Fruit fly (Drosophila melanogaster) whole organism, embryonic: ENCODE measurements around the gene Pex10.

ENCODE experiments used
- ATbp ChIP-seq: fragments of 200-800 bp; sonication (Bioruptor generic); optimal IDR thresholded peaks from 2 replicates; lab custom pipeline; 2017; ENCODE audit warnings: missing biosample characterization, mild to moderate bottlenecking, missing genetic modification characterization, missing genetic modification reagents
- Ada2b ChIP-seq: fragments of 200-800 bp; sonication (Bioruptor generic); IDR thresholded peaks from 2 replicates; pipeline ENCODE4 v1.3.6; 2022; ENCODE audit warnings: missing biosample characterization, missing genetic modification characterization
- Bgb ChIP-seq: fragments of 200-800 bp; sonication (Bioruptor generic); IDR thresholded peaks from 2 replicates; pipeline ENCODE4 v1.3.6; 2022; ENCODE audit warnings: missing biosample characterization, missing genetic modification characterization; ENCODE audit not compliant: partially characterized antibody
- C15 ChIP-seq: fragments of 200-800 bp; sonication (Bioruptor generic); IDR thresholded peaks from 3 replicates; pipeline ENCODE4 v1.3.6; 2022; ENCODE audit warnings: missing biosample characterization, missing genetic modification characterization
- CG10565 ChIP-seq: fragments of 200-800 bp; sonication (Bioruptor generic); optimal IDR thresholded peaks from 3 replicates; lab custom pipeline; 2016; ENCODE audit warnings: missing biosample characterization, mild to moderate bottlenecking, missing genetic modification characterization
- CG11695 ChIP-seq: fragments of 200-800 bp; sonication (Bioruptor generic); IDR thresholded peaks from 3 replicates; pipeline ENCODE4 v1.3.6; 2022; ENCODE audit warnings: missing biosample characterization, missing genetic modification characterization
- CG11696 ChIP-seq: fragments of 200-800 bp; sonication (Bioruptor generic); IDR thresholded peaks from 2 replicates; pipeline ENCODE4 v1.3.6; 2022; ENCODE audit warnings: missing biosample characterization, missing genetic modification characterization
- CG12236 ChIP-seq: fragments of 200-800 bp; sonication (Bioruptor generic); optimal IDR thresholded peaks from 2 replicates; lab custom pipeline; 2016; ENCODE audit warnings: missing biosample characterization, missing genetic modification characterization
- CG13287 ChIP-seq: fragments of 200-800 bp; sonication (Bioruptor generic); IDR thresholded peaks from 2 replicates; pipeline ENCODE4 v1.3.6; 2022; ENCODE audit warnings: missing biosample characterization, missing genetic modification characterization; ENCODE audit not compliant: partially characterized antibody
- CG13296 ChIP-seq: fragments of 200-800 bp; sonication (Bioruptor generic); optimal IDR thresholded peaks from 3 replicates; lab custom pipeline; 2018; ENCODE audit warnings: missing biosample characterization, mild to moderate bottlenecking, missing genetic modification characterization
- CG17829 ChIP-seq: fragments of 200-800 bp; optimal IDR thresholded peaks from 2 replicates; lab custom pipeline; 2019; ENCODE audit warnings: missing biosample characterization, mild to moderate bottlenecking, missing genetic modification characterization, moderate library complexity
- CG18599 ChIP-seq: fragments of 200-800 bp; sonication (Bioruptor generic); optimal IDR thresholded peaks from 3 replicates; lab custom pipeline; 2017; ENCODE audit warnings: missing biosample characterization, missing genetic modification characterization, mild to moderate bottlenecking, moderate library complexity, missing genetic modification reagents
- CG2678 ChIP-seq: fragments of 200-800 bp; sonication (Bioruptor generic); optimal IDR thresholded peaks from 3 replicates; lab custom pipeline; 2019; ENCODE audit warnings: missing biosample characterization, mild to moderate bottlenecking, missing genetic modification characterization, moderate library complexity
- CG2875 ChIP-seq: fragments of 200-800 bp; sonication (Bioruptor generic); optimal IDR thresholded peaks from 2 replicates; lab custom pipeline; 2017; ENCODE audit warnings: missing biosample characterization, mild to moderate bottlenecking, missing genetic modification characterization, missing genetic modification reagents
- CG3281 ChIP-seq: fragments of 200-800 bp; sonication (Bioruptor generic); optimal IDR thresholded peaks from 3 replicates; lab custom pipeline; 2017; ENCODE audit warnings: missing biosample characterization, mild to moderate bottlenecking, missing genetic modification characterization
- CG6765 ChIP-seq: fragments of 200-800 bp; sonication (Bioruptor generic); optimal IDR thresholded peaks from 3 replicates; lab custom pipeline; 2017; ENCODE audit warnings: missing biosample characterization, mild to moderate bottlenecking, missing genetic modification characterization
- CG6813 ChIP-seq: fragments of 200-800 bp; sonication (Bioruptor generic); optimal IDR thresholded peaks from 2 replicates; lab custom pipeline; 2017; ENCODE audit warnings: missing biosample characterization, missing genetic modification characterization, mild to moderate bottlenecking, moderate library complexity, missing genetic modification reagents
- CG9876 ChIP-seq: fragments of 200-800 bp; sonication (Bioruptor generic); optimal IDR thresholded peaks from 2 replicates; lab custom pipeline; 2016; ENCODE audit warnings: missing biosample characterization, missing genetic modification characterization
- Dbx ChIP-seq: fragments of 200-800 bp; sonication (Bioruptor generic); IDR thresholded peaks from 3 replicates; pipeline ENCODE4 v1.3.6; 2022; ENCODE audit warnings: missing biosample characterization, missing genetic modification characterization
- Deaf1 ChIP-seq: fragments of 200-800 bp; optimal IDR thresholded peaks from 3 replicates; lab custom pipeline; 2019; ENCODE audit warnings: missing biosample characterization, mild to moderate bottlenecking, missing genetic modification characterization, moderate library complexity
- Drgx ChIP-seq: fragments of 200-800 bp; sonication (Bioruptor generic); IDR thresholded peaks from 2 replicates; pipeline ENCODE4 v1.3.6; 2022; ENCODE audit warnings: missing biosample characterization, missing genetic modification characterization
- Fer3 ChIP-seq: fragments of 200-800 bp; sonication (Bioruptor generic); optimal IDR thresholded peaks from 2 replicates; lab custom pipeline; 2018; ENCODE audit warnings: missing biosample characterization, mild to moderate bottlenecking, missing genetic modification characterization, moderate library complexity
- Hmr ChIP-seq: fragments of 200-800 bp; sonication (Bioruptor generic); optimal IDR thresholded peaks from 3 replicates; lab custom pipeline; 2017; ENCODE audit warnings: mild to moderate bottlenecking, missing biosample characterization, missing genetic modification reagents, missing genetic modification characterization
- Med ChIP-seq: fragments of 200-800 bp; sonication (Bioruptor generic); peaks from one replicate; lab custom pipeline; 2016; ENCODE audit warnings: missing biosample characterization, missing genetic modification characterization, mild to moderate bottlenecking, inconsistent platforms, moderate library complexity
- Optix ChIP-seq: fragments of 200-800 bp; sonication (Bioruptor generic); IDR thresholded peaks from 3 replicates; pipeline ENCODE4 v1.3.6; 2022; ENCODE audit warnings: missing biosample characterization, missing genetic modification characterization
- Ssrp ChIP-seq: fragments of 200-800 bp; sonication (Bioruptor generic); optimal IDR thresholded peaks from 2 replicates; lab custom pipeline; 2018; ENCODE audit warnings: missing biosample characterization, mild to moderate bottlenecking, missing genetic modification characterization, moderate library complexity
- Trl ChIP-seq, 3 experiments: fragments of >200 bp in 2 of 3; fragments of 200-800 bp in 1 of 3; sonication (Bioruptor generic) in 1 of 3; optimal IDR thresholded peaks; 2 replicates in 1 of 3; 3 replicates in 2 of 3; lab custom pipeline; 2016 to 2017; ENCODE audit warnings: missing biosample characterization in 1 of 3, missing genetic modification characterization in 1 of 3
- abd-A ChIP-seq: fragments of 200-800 bp; sonication (Bioruptor generic); optimal IDR thresholded peaks from 3 replicates; lab custom pipeline; 2019; ENCODE audit warnings: missing biosample characterization, mild to moderate bottlenecking, missing genetic modification characterization, moderate library complexity
- amos ChIP-seq: fragments of 200-800 bp; sonication (Bioruptor generic); IDR thresholded peaks from 2 replicates; pipeline ENCODE4 v1.3.6; 2022; ENCODE audit warnings: missing biosample characterization, missing genetic modification characterization; ENCODE audit not compliant: partially characterized antibody
- ato ChIP-seq: fragments of 200-800 bp; sonication (Bioruptor generic); IDR thresholded peaks from 2 replicates; pipeline ENCODE4 v1.3.6; 2022; ENCODE audit warnings: missing biosample characterization, missing genetic modification characterization; ENCODE audit not compliant: partially characterized antibody
- cg ChIP-seq: fragments of 200-800 bp; sonication (Bioruptor generic); optimal IDR thresholded peaks from 3 replicates; lab custom pipeline; 2019; ENCODE audit warnings: missing biosample characterization, mild to moderate bottlenecking, missing genetic modification characterization, moderate library complexity
- chn ChIP-seq: fragments of 200-800 bp; sonication (Bioruptor generic); optimal IDR thresholded peaks from 2 replicates; lab custom pipeline; 2016; ENCODE audit warnings: missing biosample characterization, missing genetic modification characterization
- ci ChIP-seq: fragments of 200-800 bp; sonication (Bioruptor generic); IDR thresholded peaks from 3 replicates; pipeline ENCODE4 v1.3.6; 2022; ENCODE audit warnings: missing biosample characterization, missing genetic modification characterization
- danr ChIP-seq: fragments of 200-800 bp; sonication (Bioruptor generic); IDR thresholded peaks from 2 replicates; pipeline ENCODE4 v1.3.6; 2022; ENCODE audit warnings: missing biosample characterization, missing genetic modification characterization
- eve ChIP-seq, 2 experiments: fragments of >200 bp; optimal IDR thresholded peaks; 2 replicates each; lab custom pipeline; 2017; ENCODE audit warnings: missing biosample characterization in 2 of 2, missing genetic modification characterization in 2 of 2
- exex ChIP-seq: fragments of 200-800 bp; sonication (Bioruptor generic); optimal IDR thresholded peaks from 4 replicates; lab custom pipeline; 2018; ENCODE audit warnings: missing biosample characterization, mild to moderate bottlenecking, missing genetic modification characterization, moderate library complexity
- mld ChIP-seq: fragments of 200-800 bp; sonication (Bioruptor generic); IDR thresholded peaks from 3 replicates; pipeline ENCODE4 v1.3.6; 2022; ENCODE audit warnings: missing biosample characterization, missing genetic modification characterization; ENCODE audit not compliant: partially characterized antibody
- onecut ChIP-seq: fragments of 200-800 bp; sonication (Bioruptor generic); IDR thresholded peaks from 2 replicates; pipeline ENCODE4 v1.3.6; 2022; ENCODE audit warnings: missing biosample characterization, missing genetic modification characterization
- peb ChIP-seq: fragments of 200-800 bp; sonication (Bioruptor generic); IDR thresholded peaks from 2 replicates; pipeline ENCODE4 v1.3.6; 2022; ENCODE audit warnings: missing biosample characterization, missing genetic modification characterization
- pros ChIP-seq: fragments of 200-800 bp; sonication (Bioruptor generic); optimal IDR thresholded peaks from 3 replicates; lab custom pipeline; 2019; ENCODE audit warnings: missing biosample characterization, mild to moderate bottlenecking, missing genetic modification characterization, moderate library complexity
- sd ChIP-seq: fragments of 200-800 bp; sonication (Bioruptor generic); optimal IDR thresholded peaks from 3 replicates; lab custom pipeline; 2018; ENCODE audit warnings: missing biosample characterization, mild to moderate bottlenecking, missing genetic modification characterization, moderate library complexity
- sens ChIP-seq: fragments of 200-800 bp; sonication (Bioruptor generic); peaks from one replicate; lab custom pipeline; 2016; ENCODE audit warnings: missing biosample characterization, missing genetic modification characterization
- sima ChIP-seq: fragments of 200-800 bp; sonication (Bioruptor generic); optimal IDR thresholded peaks from 2 replicates; lab custom pipeline; 2016; ENCODE audit warnings: missing biosample characterization, missing genetic modification characterization
- sob ChIP-seq: fragments of 200-800 bp; sonication (Bioruptor generic); IDR thresholded peaks from 2 replicates; pipeline ENCODE4 v1.3.6; 2022; ENCODE audit warnings: missing biosample characterization, missing genetic modification characterization
- sug ChIP-seq: fragments of 200-800 bp; optimal IDR thresholded peaks from 2 replicates; lab custom pipeline; 2019; ENCODE audit warnings: missing biosample characterization, mild to moderate bottlenecking, missing genetic modification characterization, moderate library complexity
- unc-4 ChIP-seq: fragments of 200-800 bp; sonication (Bioruptor generic); IDR thresholded peaks from 2 replicates; pipeline ENCODE4 v1.3.6; 2022; ENCODE audit warnings: missing biosample characterization, missing genetic modification characterization; ENCODE audit not compliant: partially characterized antibody
- yki ChIP-seq: fragments of >200 bp; optimal IDR thresholded peaks from 3 replicates; lab custom pipeline; 2018
- z ChIP-seq: fragments of 200-800 bp; sonication (Bioruptor generic); IDR thresholded peaks from 3 replicates; pipeline ENCODE4 v1.3.6; 2022; ENCODE audit warnings: missing biosample characterization, missing genetic modification characterization

The Pex10 gene

dm6 chr3L:1586266-1587054 is 28.4 kb downstream of the Pex10 start (continued):
- TF ChIP-seq unc-4 (GFP tag; lab: Robert Waterston, UW) (peak; percentile 55; the same call in 1 of the 2 replicates), sens (GFP tag; lab: Kevin White, UChicago) (peak; percentile 71), Med (GFP tag; lab: Kevin White, UChicago) (peak; percentile 81), Deaf1 (tag; lab: Kevin White, UChicago) (peak; percentile 44), CG6813 (GFP tag; lab: Kevin White, UChicago) (peak; percentile 53), CG17829 (tag; lab: Kevin White, UChicago) (peak; percentile 6), yki (lab: Kevin White, UChicago) (peak; percentile 99), sima (no peak), CG13296 (GFP tag; lab: Kevin White, UChicago) (peak; percentile 37), z (GFP tag; lab: Robert Waterston, UW) (peak; percentile 99), exex (peak; percentile 59), peb (no peak), cg (GFP tag; lab: Kevin White, UChicago) (peak; percentile 39), sob (GFP tag; lab: Robert Waterston, UW) (peak; percentile 47; the same call in 1 of the 2 replicates), CG2875 (GFP tag; lab: Kevin White, UChicago) (no peak), CG9876 (no peak), CG11696 (peak; percentile 47; the same call in 1 of the 2 replicates), ATbp (GFP tag; lab: Kevin White, UChicago) (no peak), Optix (no peak), amos (GFP tag; lab: Robert Waterston, UW) (peak; percentile 50; the same call in 1 of the 2 replicates), Drgx (peak; percentile 68; the same call in 1 of the 2 replicates), Ada2b (GFP tag; lab: Robert Waterston, UW) (no peak), chn (GFP tag; lab: Kevin White, UChicago) (no peak), CG13287 (GFP tag; lab: Robert Waterston, UW) (peak; percentile 67), CG11695 (GFP tag; lab: Robert Waterston, UW) (peak; percentile 54; the same call in 2 of the 3 replicates), CG10565 (GFP tag; lab: Kevin White, UChicago) (no peak), Bgb (GFP tag; lab: Robert Waterston, UW) (peak; percentile 62), Ssrp (tag; lab: Kevin White, UChicago) (no peak), mld (GFP tag; lab: Robert Waterston, UW) (no peak), CG6765 (GFP tag; lab: Kevin White, UChicago) (peak; percentile 60), sug (tag; lab: Kevin White, UChicago) (peak; percentile 14), CG18599 (GFP tag; lab: Kevin White, UChicago) (peak; percentile 32), C15 (GFP tag; lab: Robert Waterston, UW) (no peak), Fer3 (tag; lab: Kevin White, UChicago) (peak; percentile 8), Hmr (GFP tag; lab: Kevin White, UChicago) (peak; percentile 24), abd-A (peak; percentile 91), CG12236 (GFP tag; lab: Kevin White, UChicago) (no peak), onecut (GFP tag; lab: Robert Waterston, UW) (peak; percentile 31; the same call in 1 of the 2 replicates), eve (GFP tag; optimal IDR thresholded peaks at IDR 0.05; lab: Kevin White, UChicago) (no peak), CG3281 (GFP tag; lab: Kevin White, UChicago) (peak; percentile 4), CG2678 (peak; percentile 24), pros (GFP tag; lab: Kevin White, UChicago) (peak; percentile 6), danr (GFP tag; lab: Robert Waterston, UW) (no peak), Trl (optimal IDR thresholded peaks at IDR 0.05; lab: Kevin White, UChicago) (peak; percentile 96 to 100), Trl (GFP tag; optimal IDR thresholded peaks at IDR 0.05; lab: Kevin White, UChicago) (peak; percentile 78), ci (GFP tag; lab: Robert Waterston, UW) (peak; percentile 69; the same call in 2 of the 3 replicates), sd (tag; lab: Kevin White, UChicago) (peak; percentile 76), Dbx (GFP tag; lab: Robert Waterston, UW) (peak; percentile 52; the same call in 1 of the 3 replicates), ato (GFP tag; lab: Robert Waterston, UW) (peak; percentile 62; the same call in 1 of the 2 replicates)
